Fruit fly (Drosophila melanogaster) whole organism, prepupa: ENCODE measurements around the gene fh.
A peak's percentile ranks its signal among the peaks of the same experiment; 100 is the strongest.

ENCODE experiments used
- Blimp-1 ChIP-seq: fragments of 200-800 bp; sonication (Bioruptor generic); optimal IDR thresholded peaks from 3 replicates; lab custom pipeline; 2017; ENCODE audit warnings: missing biosample characterization, missing genetic modification characterization, mild to moderate bottlenecking, moderate library complexity, missing genetic modification reagents
- CG10631 ChIP-seq: fragments of 200-800 bp; sonication (Bioruptor generic); optimal IDR thresholded peaks from 2 replicates; lab custom pipeline; 2016; ENCODE audit warnings: missing biosample characterization, missing genetic modification characterization
- CG11294 ChIP-seq: fragments of 200-800 bp; sonication (Bioruptor generic); IDR thresholded peaks from 2 replicates; pipeline ENCODE4 v1.3.6; 2022; ENCODE audit warnings: missing biosample characterization, missing genetic modification characterization
- CG15336 ChIP-seq: fragments of 200-800 bp; sonication (Bioruptor generic); IDR thresholded peaks from 2 replicates; pipeline ENCODE4 v1.3.6; 2022; ENCODE audit warnings: missing biosample characterization, missing genetic modification characterization
- CG16779 ChIP-seq: fragments of 200-800 bp; sonication (Bioruptor generic); optimal IDR thresholded peaks from 3 replicates; lab custom pipeline; 2017; ENCODE audit warnings: missing biosample characterization, mild to moderate bottlenecking, missing genetic modification characterization
- CG3032 ChIP-seq: fragments of 200-800 bp; optimal IDR thresholded peaks from 2 replicates; lab custom pipeline; 2019; ENCODE audit warnings: missing biosample characterization, mild to moderate bottlenecking, missing genetic modification characterization, moderate library complexity
- CG31627 ChIP-seq: fragments of 200-800 bp; sonication (Bioruptor generic); optimal IDR thresholded peaks from 3 replicates; lab custom pipeline; 2016; ENCODE audit warnings: missing biosample characterization, missing genetic modification characterization
- CG32006 ChIP-seq: fragments of 200-800 bp; sonication (Bioruptor generic); optimal IDR thresholded peaks from 3 replicates; lab custom pipeline; 2017; ENCODE audit warnings: missing biosample characterization, mild to moderate bottlenecking, missing genetic modification characterization
- CG3919 ChIP-seq: fragments of 200-800 bp; sonication (Bioruptor generic); optimal IDR thresholded peaks from 3 replicates; lab custom pipeline; 2016; ENCODE audit warnings: missing biosample characterization, missing genetic modification characterization
- CG4318 ChIP-seq: fragments of 200-800 bp; sonication (Bioruptor generic); optimal IDR thresholded peaks from 3 replicates; lab custom pipeline; 2017; ENCODE audit warnings: missing biosample characterization, mild to moderate bottlenecking, missing genetic modification characterization
- CG6163 ChIP-seq: fragments of 200-800 bp; sonication (Bioruptor generic); IDR thresholded peaks from 3 replicates; pipeline ENCODE4 v1.3.6; 2022; ENCODE audit warnings: missing biosample characterization, missing genetic modification characterization
- CG6276 ChIP-seq: fragments of 200-800 bp; sonication (Bioruptor generic); optimal IDR thresholded peaks from 2 replicates; lab custom pipeline; 2017; ENCODE audit warnings: missing biosample characterization, mild to moderate bottlenecking, missing genetic modification characterization
- CG6792 ChIP-seq: fragments of 200-800 bp; sonication (Bioruptor generic); optimal IDR thresholded peaks from 3 replicates; lab custom pipeline; 2016; ENCODE audit warnings: missing biosample characterization, missing genetic modification characterization
- CG6808 ChIP-seq: fragments of 200-800 bp; sonication (Bioruptor generic); optimal IDR thresholded peaks from 3 replicates; lab custom pipeline; 2017; ENCODE audit warnings: missing biosample characterization, missing genetic modification characterization, mild to moderate bottlenecking, moderate library complexity, missing genetic modification reagents
- CG6854 ChIP-seq: fragments of 200-800 bp; sonication (Bioruptor generic); optimal IDR thresholded peaks from 2 replicates; lab custom pipeline; 2017; ENCODE audit warnings: missing biosample characterization, mild to moderate bottlenecking, missing genetic modification characterization
- CG7368 ChIP-seq: fragments of 200-800 bp; sonication (Bioruptor generic); optimal IDR thresholded peaks from 3 replicates; lab custom pipeline; 2016; ENCODE audit warnings: missing biosample characterization, missing genetic modification characterization
- CG8319 ChIP-seq: fragments of 200-800 bp; sonication (Bioruptor generic); optimal IDR thresholded peaks from 3 replicates; lab custom pipeline; 2016; ENCODE audit warnings: missing biosample characterization, missing genetic modification characterization
- CG8632 ChIP-seq: fragments of 200-800 bp; sonication (Bioruptor generic); optimal IDR thresholded peaks from 3 replicates; lab custom pipeline; 2016; ENCODE audit warnings: missing biosample characterization, missing genetic modification characterization
- CG9139 ChIP-seq: fragments of 200-800 bp; sonication (Bioruptor generic); optimal IDR thresholded peaks from 3 replicates; lab custom pipeline; 2017; ENCODE audit warnings: missing biosample characterization, mild to moderate bottlenecking, missing genetic modification characterization
- Eip78C ChIP-seq: fragments of 200-800 bp; sonication (Bioruptor generic); peaks from one replicate; lab custom pipeline; 2016; ENCODE audit warnings: missing biosample characterization, missing genetic modification characterization
- Eip93F ChIP-seq: fragments of 200-800 bp; sonication (Bioruptor generic); optimal IDR thresholded peaks from 2 replicates; lab custom pipeline; 2016; ENCODE audit warnings: missing biosample characterization, mild to moderate bottlenecking, missing genetic modification characterization
- Ets21C ChIP-seq: fragments of 200-800 bp; sonication (Bioruptor generic); optimal IDR thresholded peaks from 3 replicates; lab custom pipeline; 2016; ENCODE audit warnings: missing biosample characterization, missing genetic modification characterization
- Gug ChIP-seq: fragments of 200-800 bp; sonication (Bioruptor generic); IDR thresholded peaks from 2 replicates; pipeline ENCODE4 v1.3.6; 2022; ENCODE audit warnings: missing biosample characterization, missing genetic modification characterization
- Hr38 ChIP-seq: sonication (Bioruptor generic); optimal IDR thresholded peaks from 2 replicates; lab custom pipeline; 2016; ENCODE audit warnings: missing biosample characterization, missing genetic modification characterization
- Hr39 ChIP-seq: fragments of 200-800 bp; sonication (Bioruptor generic); optimal IDR thresholded peaks from 2 replicates; lab custom pipeline; 2016; ENCODE audit warnings: missing biosample characterization, missing genetic modification characterization
- Hr4 ChIP-seq: fragments of 200-800 bp; sonication (Bioruptor generic); optimal IDR thresholded peaks from 3 replicates; lab custom pipeline; 2016; ENCODE audit warnings: missing biosample characterization, missing genetic modification characterization
- Lpt ChIP-seq: fragments of 200-800 bp; sonication (Bioruptor generic); optimal IDR thresholded peaks from 3 replicates; lab custom pipeline; 2016; ENCODE audit warnings: missing biosample characterization, missing genetic modification characterization
- Met ChIP-seq: fragments of 200-800 bp; sonication (Bioruptor generic); optimal IDR thresholded peaks from 3 replicates; lab custom pipeline; 2016; ENCODE audit warnings: missing biosample characterization, missing genetic modification characterization
- OdsH ChIP-seq: fragments of 200-800 bp; sonication (Bioruptor generic); optimal IDR thresholded peaks from 3 replicates; lab custom pipeline; 2016; ENCODE audit warnings: missing biosample characterization, missing genetic modification characterization
- Smox ChIP-seq: fragments of 200-800 bp; sonication (Bioruptor generic); optimal IDR thresholded peaks from 3 replicates; lab custom pipeline; 2016; ENCODE audit warnings: missing biosample characterization, missing genetic modification characterization
- Sox14 ChIP-seq: fragments of 200-800 bp; sonication (Bioruptor generic); optimal IDR thresholded peaks from 3 replicates; lab custom pipeline; 2016; ENCODE audit warnings: missing biosample characterization, missing genetic modification characterization
- Sox15 ChIP-seq: fragments of 200-800 bp; sonication (Bioruptor generic); optimal IDR thresholded peaks from 3 replicates; lab custom pipeline; 2016; ENCODE audit warnings: missing biosample characterization, missing genetic modification characterization
- achi ChIP-seq: fragments of 200-800 bp; sonication (Bioruptor generic); optimal IDR thresholded peaks from 3 replicates; lab custom pipeline; 2016; ENCODE audit warnings: missing biosample characterization, missing genetic modification characterization
- acj6 ChIP-seq: fragments of 200-800 bp; sonication (Bioruptor generic); optimal IDR thresholded peaks from 3 replicates; lab custom pipeline; 2016; ENCODE audit warnings: missing biosample characterization, missing genetic modification characterization
- cyc ChIP-seq: fragments of 200-800 bp; sonication (Bioruptor generic); optimal IDR thresholded peaks from 3 replicates; lab custom pipeline; 2016; ENCODE audit warnings: missing biosample characterization, missing genetic modification characterization
- dac ChIP-seq: fragments of 200-800 bp; sonication (Bioruptor generic); optimal IDR thresholded peaks from 2 replicates; lab custom pipeline; 2017; ENCODE audit warnings: missing biosample characterization, mild to moderate bottlenecking, missing genetic modification characterization
- dsx ChIP-seq: fragments of 200-800 bp; optimal IDR thresholded peaks from 3 replicates; lab custom pipeline; 2019; ENCODE audit warnings: missing biosample characterization, mild to moderate bottlenecking, missing genetic modification characterization, moderate library complexity; ENCODE audit not compliant: poor library complexity, severe bottlenecking
- esn ChIP-seq: fragments of 200-800 bp; sonication (Bioruptor generic); optimal IDR thresholded peaks from 2 replicates; lab custom pipeline; 2016; ENCODE audit warnings: missing biosample characterization, mild to moderate bottlenecking, missing genetic modification characterization, moderate library complexity
- fd59A ChIP-seq: fragments of 200-800 bp; sonication (Bioruptor generic); optimal IDR thresholded peaks from 2 replicates; lab custom pipeline; 2017; ENCODE audit warnings: missing biosample characterization, mild to moderate bottlenecking, missing genetic modification characterization, missing genetic modification reagents
- fd85E ChIP-seq: fragments of 200-800 bp; sonication (Bioruptor generic); optimal IDR thresholded peaks from 3 replicates; lab custom pipeline; 2016; ENCODE audit warnings: missing biosample characterization, missing genetic modification characterization
- net ChIP-seq: fragments of 200-800 bp; sonication (Bioruptor generic); optimal IDR thresholded peaks from 3 replicates; lab custom pipeline; 2016; ENCODE audit warnings: missing biosample characterization, missing genetic modification characterization
- pdm3 ChIP-seq: fragments of 200-800 bp; sonication (Bioruptor generic); optimal IDR thresholded peaks from 3 replicates; lab custom pipeline; 2016; ENCODE audit warnings: missing biosample characterization, missing genetic modification characterization
- salr ChIP-seq, 2 experiments: fragments of 200-800 bp; sonication (Bioruptor generic); optimal IDR thresholded peaks; 3 replicates each; lab custom pipeline; 2016 to 2018; ENCODE audit warnings: missing biosample characterization in 2 of 2, missing genetic modification characterization in 2 of 2, mild to moderate bottlenecking in 1 of 2
- spab ChIP-seq: fragments of 200-800 bp; sonication (Bioruptor generic); optimal IDR thresholded peaks from 2 replicates; lab custom pipeline; 2017; ENCODE audit warnings: missing biosample characterization, mild to moderate bottlenecking, missing genetic modification characterization, missing genetic modification reagents
- svp ChIP-seq: fragments of 200-800 bp; sonication (Bioruptor generic); peaks from one replicate; lab custom pipeline; 2016; ENCODE audit warnings: missing biosample characterization, missing genetic modification characterization
- topi ChIP-seq: fragments of 200-800 bp; sonication (Bioruptor generic); optimal IDR thresholded peaks from 3 replicates; lab custom pipeline; 2016; ENCODE audit warnings: missing biosample characterization, missing genetic modification characterization
- vri ChIP-seq: fragments of 200-800 bp; sonication (Bioruptor generic); optimal IDR thresholded peaks from 3 replicates; lab custom pipeline; 2016; ENCODE audit warnings: missing biosample characterization, mild to moderate bottlenecking, missing genetic modification characterization

The fh gene

dm6 chrX:9155134-9155533 is 6.3 kb upstream of the fh start (continued):
- TF ChIP-seq spab (GFP tag; lab: Kevin White, UChicago) = peak; percentile 66
- peak in 1 of 2 experiments; percentile 68 for TF ChIP-seq salr (GFP tag; optimal IDR thresholded peaks at IDR 0.05; lab: Kevin White, UChicago)
- peak; percentile 59 for TF ChIP-seq achi (GFP tag; lab: Kevin White, UChicago)
- peak; percentile 38 for TF ChIP-seq Lpt (GFP tag; lab: Kevin White, UChicago)
- TF ChIP-seq Hr4 (GFP tag; lab: Kevin White, UChicago) = peak; percentile 74
- TF ChIP-seq CG32006 (GFP tag; lab: Kevin White, UChicago) = peak; percentile 69
- TF ChIP-seq Met (GFP tag; lab: Kevin White, UChicago) = peak; percentile 75
- TF ChIP-seq CG9139 (GFP tag; lab: Kevin White, UChicago) = peak; percentile 52
- TF ChIP-seq Hr38 (GFP tag; lab: Kevin White, UChicago) = no peak
- peak; percentile 46 for TF ChIP-seq CG8319 (GFP tag; lab: Kevin White, UChicago)
- peak; percentile 81 for TF ChIP-seq topi (GFP tag; lab: Kevin White, UChicago)
- peak; percentile 67 for TF ChIP-seq Sox14 (GFP tag; lab: Kevin White, UChicago)
- TF ChIP-seq esn (GFP tag; lab: Kevin White, UChicago) = peak; percentile 68
- TF ChIP-seq pdm3 (GFP tag; lab: Kevin White, UChicago) = peak; percentile 69
- TF ChIP-seq CG6792 (GFP tag; lab: Kevin White, UChicago) = peak; percentile 64
- peak; percentile 36 for TF ChIP-seq CG8632 (GFP tag; lab: Kevin White, UChicago)
- TF ChIP-seq fd59A (GFP tag; lab: Kevin White, UChicago) = peak; percentile 13
- TF ChIP-seq CG6163 (GFP tag; lab: Robert Waterston, UW) = peak; percentile 57; the same call in 2 of the 3 replicates
- no peak for TF ChIP-seq CG4318 (GFP tag; lab: Kevin White, UChicago)

DNA sequence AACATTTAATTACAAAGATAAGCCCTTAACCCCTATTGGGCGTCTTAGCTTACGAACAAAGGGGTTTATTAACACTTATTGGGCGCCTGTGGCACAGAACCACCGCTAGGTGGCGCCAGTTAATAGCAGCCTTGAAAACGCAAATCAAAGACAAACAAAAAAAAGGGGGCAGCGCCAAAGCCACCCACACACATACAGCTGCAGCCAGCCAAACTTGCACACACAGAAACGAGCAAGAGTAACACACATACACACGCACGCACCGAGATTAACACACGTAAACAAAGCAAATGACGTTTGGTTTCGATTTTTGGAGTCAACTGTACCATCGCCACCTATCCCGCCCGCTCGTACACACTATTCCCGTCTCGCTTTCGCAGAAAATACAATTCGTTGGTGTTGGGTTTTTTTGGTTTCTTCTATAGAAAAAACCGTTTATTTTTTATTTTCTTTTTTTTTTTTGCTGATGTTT is 3.3 kb upstream of the fh start:
- TF ChIP-seq CG10631 (GFP tag; lab: Kevin White, UChicago) (no peak), Ets21C (GFP tag; lab: Kevin White, UChicago) (no peak), spab (GFP tag; lab: Kevin White, UChicago) (no peak), Gug (GFP tag; lab: Robert Waterston, UW) (no peak; the same call in 1 of the 2 replicates), svp (no peak), esn (GFP tag; lab: Kevin White, UChicago) (peak; percentile 49), achi (GFP tag; lab: Kevin White, UChicago) (peak; percentile 28), net (GFP tag; lab: Kevin White, UChicago) (peak; percentile 29), CG11294 (GFP tag; lab: Robert Waterston, UW) (no peak), Eip93F (no peak), CG15336 (GFP tag; lab: Robert Waterston, UW) (peak; percentile 65), Lpt (GFP tag; lab: Kevin White, UChicago) (peak; percentile 85), fd59A (GFP tag; lab: Kevin White, UChicago) (no peak), Hr38 (GFP tag; lab: Kevin White, UChicago) (no peak), CG3919 (GFP tag; lab: Kevin White, UChicago) (peak; percentile 33), Hr39 (no peak), CG31627 (GFP tag; lab: Kevin White, UChicago) (no peak), CG6276 (GFP tag; lab: Kevin White, UChicago) (no peak), Smox (peak; percentile 28), CG32006 (GFP tag; lab: Kevin White, UChicago) (peak; percentile 42), CG6163 (GFP tag; lab: Robert Waterston, UW) (peak; percentile 64; the same call in 1 of the 3 replicates), CG4318 (GFP tag; lab: Kevin White, UChicago) (no peak), Met (GFP tag; lab: Kevin White, UChicago) (no peak), CG6854 (GFP tag; lab: Kevin White, UChicago) (peak; percentile 22), CG8632 (GFP tag; lab: Kevin White, UChicago) (no peak), CG7368 (GFP tag; lab: Kevin White, UChicago) (no peak), vri (peak; percentile 83), OdsH (no peak), fd85E (GFP tag; lab: Kevin White, UChicago) (no peak), dac (GFP tag; lab: Kevin White, UChicago) (peak; percentile 44), cyc (GFP tag; lab: Kevin White, UChicago) (peak; percentile 37), acj6 (GFP tag; lab: Kevin White, UChicago) (peak; percentile 5), CG3032 (tag; lab: Kevin White, UChicago) (no peak), dsx (GFP tag; lab: Kevin White, UChicago) (peak; percentile 4), Hr4 (GFP tag; lab: Kevin White, UChicago) (no peak), topi (GFP tag; lab: Kevin White, UChicago) (peak; percentile 24), Blimp-1 (GFP tag; lab: Kevin White, UChicago) (no peak), CG6808 (GFP tag; lab: Kevin White, UChicago) (no peak), Eip78C (peak; percentile 80), CG6792 (GFP tag; lab: Kevin White, UChicago) (peak; percentile 2), pdm3 (GFP tag; lab: Kevin White, UChicago) (no peak), CG16779 (peak; percentile 53), Sox15 (GFP tag; lab: Kevin White, UChicago) (no peak)
